Fruit fly (Drosophila melanogaster) whole organism, embryonic: ENCODE data around the gene Pp1-87B.

Source experiments
- Atf6 ChIP-seq: fragments of 200-800 bp; sonication (Bioruptor generic); IDR thresholded peaks from 2 replicates; pipeline ENCODE4 v1.3.6; 2022; ENCODE audit warnings: missing biosample characterization, missing genetic modification characterization
- BEAF-32 ChIP-seq: fragments of 200-800 bp; sonication (Bioruptor generic); optimal IDR thresholded peaks from 3 replicates; lab custom pipeline; 2017; ENCODE audit warnings: missing biosample characterization, missing genetic modification characterization, mild to moderate bottlenecking, moderate library complexity, missing genetic modification reagents
- CG11696 ChIP-seq: fragments of 200-800 bp; sonication (Bioruptor generic); IDR thresholded peaks from 2 replicates; pipeline ENCODE4 v1.3.6; 2022; ENCODE audit warnings: missing biosample characterization, missing genetic modification characterization
- CG12155 ChIP-seq: fragments of 200-800 bp; sonication (Bioruptor generic); optimal IDR thresholded peaks from 3 replicates; lab custom pipeline; 2016; ENCODE audit warnings: missing biosample characterization, missing genetic modification characterization
- CG12236 ChIP-seq: fragments of 200-800 bp; sonication (Bioruptor generic); optimal IDR thresholded peaks from 2 replicates; lab custom pipeline; 2016; ENCODE audit warnings: missing biosample characterization, missing genetic modification characterization
- CG12391 ChIP-seq: fragments of 200-800 bp; sonication (Bioruptor generic); optimal IDR thresholded peaks from 3 replicates; lab custom pipeline; 2018; ENCODE audit warnings: missing biosample characterization, mild to moderate bottlenecking, missing genetic modification characterization, moderate library complexity
- CG14710 ChIP-seq: fragments of 200-800 bp; sonication (Bioruptor generic); optimal IDR thresholded peaks from 3 replicates; lab custom pipeline; 2019; ENCODE audit warnings: missing biosample characterization, mild to moderate bottlenecking, missing genetic modification characterization, moderate library complexity
- CG14860 ChIP-seq: fragments of 200-800 bp; sonication (Bioruptor generic); IDR thresholded peaks from 3 replicates; pipeline ENCODE4 v1.3.6; 2022; ENCODE audit warnings: missing biosample characterization, missing genetic modification characterization; ENCODE audit not compliant: partially characterized antibody
- CG15514 ChIP-seq: fragments of 200-800 bp; sonication (Bioruptor generic); optimal IDR thresholded peaks from 3 replicates; lab custom pipeline; 2017; ENCODE audit warnings: missing biosample characterization, missing genetic modification characterization, mild to moderate bottlenecking, moderate library complexity, missing genetic modification reagents
- CG17568 ChIP-seq: fragments of 200-800 bp; sonication (Bioruptor generic); optimal IDR thresholded peaks from 2 replicates; lab custom pipeline; 2018; ENCODE audit warnings: missing biosample characterization, mild to moderate bottlenecking, missing genetic modification characterization, moderate library complexity
- CG30020 ChIP-seq: fragments of 200-800 bp; optimal IDR thresholded peaks from 2 replicates; lab custom pipeline; 2019; ENCODE audit warnings: missing biosample characterization, mild to moderate bottlenecking, missing genetic modification characterization, moderate library complexity
- CG42726 ChIP-seq: fragments of 200-800 bp; sonication (Bioruptor generic); IDR thresholded peaks from 2 replicates; pipeline ENCODE4 v1.3.6; 2022; ENCODE audit warnings: missing biosample characterization, missing genetic modification characterization; ENCODE audit not compliant: partially characterized antibody
- CG7839 ChIP-seq: fragments of 200-800 bp; sonication (Bioruptor generic); optimal IDR thresholded peaks from 3 replicates; lab custom pipeline; 2018; ENCODE audit warnings: missing biosample characterization, mild to moderate bottlenecking, missing genetic modification characterization, moderate library complexity
- CG8924 ChIP-seq: fragments of 200-800 bp; optimal IDR thresholded peaks from 3 replicates; lab custom pipeline; 2019; ENCODE audit warnings: missing biosample characterization, mild to moderate bottlenecking, missing genetic modification characterization, moderate library complexity
- Dll ChIP-seq: fragments of 200-800 bp; sonication (Bioruptor generic); IDR thresholded peaks from 4 replicates; pipeline ENCODE4 v1.3.6; 2022; ENCODE audit warnings: missing biosample characterization, missing genetic modification characterization; ENCODE audit not compliant: partially characterized antibody
- Doc3 ChIP-seq: fragments of 200-800 bp; sonication (Bioruptor generic); IDR thresholded peaks from 3 replicates; pipeline ENCODE4 v1.3.6; 2022; ENCODE audit warnings: missing biosample characterization, missing genetic modification characterization; ENCODE audit not compliant: partially characterized antibody
- Gug ChIP-seq: fragments of 200-800 bp; sonication (Bioruptor generic); IDR thresholded peaks from 4 replicates; pipeline ENCODE4 v1.3.6; 2022; ENCODE audit warnings: missing biosample characterization, missing genetic modification characterization
- H15 ChIP-seq: fragments of 200-800 bp; sonication (Bioruptor generic); IDR thresholded peaks from 3 replicates; pipeline ENCODE4 v1.3.6; 2022; ENCODE audit warnings: missing biosample characterization, missing genetic modification characterization
- HLH3B ChIP-seq: fragments of 200-800 bp; sonication (Bioruptor generic); IDR thresholded peaks from 2 replicates; pipeline ENCODE4 v1.3.6; 2022; ENCODE audit warnings: missing biosample characterization, missing genetic modification characterization
- HLHmδ ChIP-seq: fragments of 200-800 bp; sonication (Bioruptor generic); optimal IDR thresholded peaks from 2 replicates; lab custom pipeline; 2018; ENCODE audit warnings: missing biosample characterization, mild to moderate bottlenecking, missing genetic modification characterization, moderate library complexity
- HmgZ ChIP-seq: fragments of 200-800 bp; sonication (Bioruptor generic); optimal IDR thresholded peaks from 2 replicates; lab custom pipeline; 2018; ENCODE audit warnings: missing biosample characterization, mild to moderate bottlenecking, missing genetic modification characterization
- MBD-R2 ChIP-seq: fragments of 200-800 bp; sonication (Bioruptor generic); IDR thresholded peaks from 2 replicates; pipeline ENCODE4 v1.3.6; 2022; ENCODE audit warnings: missing biosample characterization, missing genetic modification characterization
- Neu2 ChIP-seq: fragments of 200-800 bp; sonication (Bioruptor generic); optimal IDR thresholded peaks from 3 replicates; lab custom pipeline; 2016; ENCODE audit warnings: missing biosample characterization, missing genetic modification characterization, borderline replicate concordance
- Opbp ChIP-seq: fragments of 200-800 bp; sonication (Bioruptor generic); IDR thresholded peaks from 3 replicates; pipeline ENCODE4 v1.3.6; 2022; ENCODE audit warnings: missing biosample characterization, missing genetic modification characterization; ENCODE audit not compliant: partially characterized antibody
- Sin3A ChIP-seq: fragments of >200 bp; optimal IDR thresholded peaks from 2 replicates; lab custom pipeline; 2018
- Sry-δ ChIP-seq: fragments of 200-800 bp; sonication (Bioruptor generic); optimal IDR thresholded peaks from 2 replicates; lab custom pipeline; 2016; ENCODE audit warnings: missing biosample characterization, missing genetic modification characterization
- amos ChIP-seq: fragments of 200-800 bp; sonication (Bioruptor generic); IDR thresholded peaks from 2 replicates; pipeline ENCODE4 v1.3.6; 2022; ENCODE audit warnings: missing biosample characterization, missing genetic modification characterization; ENCODE audit not compliant: partially characterized antibody
- bcd ChIP-seq: fragments of 200-800 bp; sonication (Bioruptor generic); optimal IDR thresholded peaks from 2 replicates; lab custom pipeline; 2017; ENCODE audit warnings: missing biosample characterization, mild to moderate bottlenecking, missing genetic modification characterization
- chinmo ChIP-seq: fragments of 200-800 bp; sonication (Bioruptor generic); IDR thresholded peaks from 4 replicates; pipeline ENCODE4 v1.3.6; 2022; ENCODE audit warnings: missing biosample characterization, missing genetic modification characterization; ENCODE audit not compliant: partially characterized antibody
- chm ChIP-seq: fragments of 200-800 bp; sonication (Bioruptor generic); IDR thresholded peaks from 2 replicates; pipeline ENCODE4 v1.3.6; 2022; ENCODE audit warnings: missing biosample characterization, missing genetic modification characterization
- exex ChIP-seq: fragments of 200-800 bp; sonication (Bioruptor generic); optimal IDR thresholded peaks from 4 replicates; lab custom pipeline; 2018; ENCODE audit warnings: missing biosample characterization, mild to moderate bottlenecking, missing genetic modification characterization, moderate library complexity
- ftz-f1 ChIP-seq: fragments of 200-800 bp; sonication (Bioruptor generic); optimal IDR thresholded peaks from 2 replicates; lab custom pipeline; 2016; ENCODE audit warnings: missing biosample characterization, missing genetic modification characterization
- gcm2 ChIP-seq: fragments of 200-800 bp; sonication (Bioruptor generic); optimal IDR thresholded peaks from 2 replicates; lab custom pipeline; 2016; ENCODE audit warnings: missing biosample characterization, missing genetic modification characterization
- gfzf ChIP-seq: fragments of 200-800 bp; sonication (Bioruptor generic); optimal IDR thresholded peaks from 2 replicates; lab custom pipeline; 2016; ENCODE audit warnings: missing biosample characterization, mild to moderate bottlenecking, missing genetic modification characterization, moderate library complexity
- inv ChIP-seq: fragments of 200-800 bp; sonication (Bioruptor generic); IDR thresholded peaks from 2 replicates; pipeline ENCODE4 v1.3.6; 2022; ENCODE audit warnings: missing biosample characterization, missing genetic modification characterization; ENCODE audit not compliant: partially characterized antibody
- kni ChIP-seq: fragments of 200-800 bp; sonication (Bioruptor generic); optimal IDR thresholded peaks from 3 replicates; lab custom pipeline; 2017; ENCODE audit warnings: mild to moderate bottlenecking, missing biosample characterization, missing genetic modification reagents, missing genetic modification characterization
- lbe ChIP-seq: fragments of 200-800 bp; sonication (Bioruptor generic); optimal IDR thresholded peaks from 2 replicates; lab custom pipeline; 2016; ENCODE audit warnings: missing biosample characterization, mild to moderate bottlenecking, missing genetic modification characterization
- mirr ChIP-seq: fragments of 200-800 bp; sonication (Bioruptor generic); optimal IDR thresholded peaks from 3 replicates; lab custom pipeline; 2018; ENCODE audit warnings: missing biosample characterization, mild to moderate bottlenecking, missing genetic modification characterization
- nmo ChIP-seq: fragments of 200-800 bp; sonication (Bioruptor generic); optimal IDR thresholded peaks from 2 replicates; lab custom pipeline; 2018; ENCODE audit warnings: missing biosample characterization, mild to moderate bottlenecking, missing genetic modification characterization, moderate library complexity
- nom ChIP-seq: fragments of 200-800 bp; sonication (Bioruptor generic); optimal IDR thresholded peaks from 2 replicates; lab custom pipeline; 2017; ENCODE audit warnings: missing biosample characterization, missing genetic modification characterization, mild to moderate bottlenecking, moderate library complexity, missing genetic modification reagents
- pfk ChIP-seq: fragments of 200-800 bp; sonication (Bioruptor generic); optimal IDR thresholded peaks from 2 replicates; lab custom pipeline; 2018; ENCODE audit warnings: missing biosample characterization, mild to moderate bottlenecking, missing genetic modification characterization, moderate library complexity
- pros ChIP-seq: fragments of 200-800 bp; sonication (Bioruptor generic); optimal IDR thresholded peaks from 3 replicates; lab custom pipeline; 2019; ENCODE audit warnings: missing biosample characterization, mild to moderate bottlenecking, missing genetic modification characterization, moderate library complexity
- sisA ChIP-seq: fragments of 200-800 bp; sonication (Bioruptor generic); IDR thresholded peaks from 2 replicates; pipeline ENCODE4 v1.3.6; 2022; ENCODE audit warnings: missing biosample characterization, missing genetic modification characterization
- sna ChIP-seq: fragments of 200-800 bp; sonication (Bioruptor generic); IDR thresholded peaks from 2 replicates; pipeline ENCODE4 v1.3.6; 2022; ENCODE audit warnings: missing biosample characterization, missing genetic modification characterization; ENCODE audit not compliant: partially characterized antibody
- stwl ChIP-seq: fragments of 200-800 bp; sonication (Bioruptor generic); optimal IDR thresholded peaks from 3 replicates; lab custom pipeline; 2018; ENCODE audit warnings: missing biosample characterization, mild to moderate bottlenecking, missing genetic modification characterization, moderate library complexity
- vvl ChIP-seq: fragments of 200-800 bp; sonication (Bioruptor generic); IDR thresholded peaks from 2 replicates; pipeline ENCODE4 v1.3.6; 2022; ENCODE audit warnings: missing biosample characterization, missing genetic modification characterization
- z ChIP-seq: fragments of 200-800 bp; sonication (Bioruptor generic); IDR thresholded peaks from 3 replicates; pipeline ENCODE4 v1.3.6; 2022; ENCODE audit warnings: missing biosample characterization, missing genetic modification characterization
- zen2 ChIP-seq: fragments of 200-800 bp; sonication (Bioruptor generic); IDR thresholded peaks from 3 replicates; pipeline ENCODE4 v1.3.6; 2022; ENCODE audit warnings: missing biosample characterization, missing genetic modification characterization; ENCODE audit not compliant: partially characterized antibody

Pp1-87B gene

DNA sequence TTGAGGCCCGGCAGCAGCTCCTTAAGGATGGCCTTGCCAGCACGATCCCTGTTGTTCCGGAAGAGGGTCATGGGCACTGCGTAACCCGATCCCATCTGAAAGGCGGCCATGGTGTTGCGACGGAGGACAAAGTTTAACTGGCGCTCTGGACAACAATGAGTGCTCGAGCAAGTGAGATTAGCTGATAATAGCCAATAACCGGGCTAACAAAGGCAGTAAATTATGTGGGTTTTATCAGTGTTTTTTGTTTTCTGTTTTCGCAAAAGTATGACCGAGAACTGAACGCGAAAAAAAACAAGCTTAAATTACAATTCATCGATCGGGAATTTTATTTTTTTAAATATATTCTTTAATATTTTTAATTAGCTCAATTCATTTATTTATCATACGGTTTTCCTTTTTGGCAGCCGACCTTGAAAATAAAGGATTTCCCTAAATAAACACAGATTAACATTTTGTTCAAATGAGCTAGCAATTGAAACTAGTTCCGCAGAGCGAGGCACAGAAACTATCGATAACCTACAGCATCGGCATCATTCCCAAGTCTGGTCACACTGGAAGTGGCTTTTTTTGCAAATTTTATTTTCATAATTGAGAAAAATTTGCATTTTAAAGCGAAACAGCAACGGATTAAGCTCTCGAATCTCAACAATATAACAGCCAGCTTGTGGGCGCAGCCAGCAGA is 12.3 kb downstream of the Pp1-87B start, which contains the start of the genes Dip-C and pps (continued):
- TF ChIP-seq CG12236, result no peak
- TF ChIP-seq CG42726 (GFP tag; lab: Robert Waterston, UW), result peak; percentile 52; the same call in 1 of the 2 replicates
- no peak for TF ChIP-seq sisA (GFP tag; lab: Robert Waterston, UW)
- peak; percentile 61 for TF ChIP-seq Sin3A (lab: Kevin White, UChicago)
- TF ChIP-seq zen2 (GFP tag; lab: Robert Waterston, UW), result peak; percentile 55; the same call in 2 of the 3 replicates
- peak; percentile 37 for TF ChIP-seq CG8924 (tag; lab: Kevin White, UChicago)
- peak; percentile 70 for TF ChIP-seq Opbp (GFP tag; lab: Robert Waterston, UW)
- TF ChIP-seq HmgZ (tag; lab: Kevin White, UChicago), result peak; percentile 12
- peak; percentile 60 for TF ChIP-seq Sry-δ (GFP tag; lab: Kevin White, UChicago)
- TF ChIP-seq gfzf (GFP tag; lab: Kevin White, UChicago), result peak; percentile 80
- TF ChIP-seq ftz-f1 (GFP tag; lab: Kevin White, UChicago), result peak; percentile 78
- no peak for TF ChIP-seq gcm2 (GFP tag; lab: Kevin White, UChicago)
- TF ChIP-seq z (GFP tag; lab: Robert Waterston, UW), result no peak
- peak; percentile 35; the same call in 1 of the 3 replicates for TF ChIP-seq CG14860 (GFP tag; lab: Robert Waterston, UW)
- TF ChIP-seq Dll (GFP tag; lab: Robert Waterston, UW), result peak; percentile 75
- TF ChIP-seq HLH3B (GFP tag; lab: Robert Waterston, UW), result no peak
- TF ChIP-seq MBD-R2 (GFP tag; lab: Robert Waterston, UW), result peak; percentile 84
- peak; percentile 91 for TF ChIP-seq stwl (tag; lab: Kevin White, UChicago)
- TF ChIP-seq bcd (GFP tag; lab: Kevin White, UChicago), result no peak
- TF ChIP-seq CG12155 (GFP tag; lab: Kevin White, UChicago), result no peak
- no peak for TF ChIP-seq kni (GFP tag; lab: Kevin White, UChicago)
- no peak for TF ChIP-seq Gug
- no peak for TF ChIP-seq H15 (GFP tag; lab: Robert Waterston, UW)
- TF ChIP-seq sna, result peak; percentile 62; the same call in 1 of the 2 replicates
- no peak for TF ChIP-seq CG17568
- TF ChIP-seq CG11696 (GFP tag; lab: Robert Waterston, UW), result no peak
- TF ChIP-seq BEAF-32, result peak; percentile 82
- TF ChIP-seq Atf6, result no peak
- TF ChIP-seq CG7839 (tag; lab: Kevin White, UChicago), result no peak
- TF ChIP-seq inv (GFP tag; lab: Robert Waterston, UW), result peak; percentile 65
- no peak for TF ChIP-seq chinmo (GFP tag; lab: Robert Waterston, UW)
- peak; percentile 82 for TF ChIP-seq amos (GFP tag; lab: Robert Waterston, UW)
- peak; percentile 58 for TF ChIP-seq CG14710 (tag; lab: Kevin White, UChicago)
- no peak; the same call in 1 of the 2 replicates for TF ChIP-seq vvl (GFP tag; lab: Robert Waterston, UW)
- peak; percentile 52 for TF ChIP-seq CG12391 (tag; lab: Kevin White, UChicago)
- peak; percentile 27 for TF ChIP-seq CG30020 (tag; lab: Kevin White, UChicago)
- peak; percentile 43 for TF ChIP-seq nom (GFP tag; lab: Kevin White, UChicago)
- TF ChIP-seq nmo (GFP tag; lab: Kevin White, UChicago), result peak; percentile 40
- no peak for TF ChIP-seq pros (GFP tag; lab: Kevin White, UChicago)
- no peak for TF ChIP-seq pfk (GFP tag; lab: Kevin White, UChicago)
- no peak for TF ChIP-seq HLHmδ (GFP tag; lab: Kevin White, UChicago)
- TF ChIP-seq exex (tag; lab: Kevin White, UChicago), result peak; percentile 59
- TF ChIP-seq lbe (GFP tag; lab: Kevin White, UChicago), result no peak
- TF ChIP-seq Neu2, result no peak
- TF ChIP-seq Doc3 (GFP tag; lab: Robert Waterston, UW), result peak; percentile 65; the same call in 2 of the 3 replicates
- TF ChIP-seq chm (GFP tag; lab: Robert Waterston, UW), result no peak
- peak; percentile 99 for TF ChIP-seq CG15514 (GFP tag; lab: Kevin White, UChicago)
- TF ChIP-seq mirr, result peak; percentile 23
